Fruit fly (Drosophila melanogaster) whole organism, prepupa: Measurements from ENCODE around the gene JIL-1.

Source experiments
- CG10669 ChIP-seq: fragments of 200-800 bp; sonication (Bioruptor generic); optimal IDR thresholded peaks from 3 replicates; lab custom pipeline; 2018; ENCODE audit warnings: missing biosample characterization, mild to moderate bottlenecking, missing genetic modification characterization, moderate library complexity
- CG16779 ChIP-seq: fragments of 200-800 bp; sonication (Bioruptor generic); optimal IDR thresholded peaks from 3 replicates; lab custom pipeline; 2017; ENCODE audit warnings: missing biosample characterization, mild to moderate bottlenecking, missing genetic modification characterization
- CG6163 ChIP-seq: fragments of 200-800 bp; sonication (Bioruptor generic); IDR thresholded peaks from 3 replicates; pipeline ENCODE4 v1.3.6; 2022; ENCODE audit warnings: missing biosample characterization, missing genetic modification characterization
- CG6276 ChIP-seq: fragments of 200-800 bp; sonication (Bioruptor generic); optimal IDR thresholded peaks from 2 replicates; lab custom pipeline; 2017; ENCODE audit warnings: missing biosample characterization, mild to moderate bottlenecking, missing genetic modification characterization
- CG7368 ChIP-seq: fragments of 200-800 bp; sonication (Bioruptor generic); optimal IDR thresholded peaks from 3 replicates; lab custom pipeline; 2016; ENCODE audit warnings: missing biosample characterization, missing genetic modification characterization
- CG8119 ChIP-seq: fragments of 200-800 bp; sonication (Bioruptor generic); IDR thresholded peaks from 3 replicates; pipeline ENCODE4 v1.3.6; 2022; ENCODE audit warnings: missing biosample characterization, missing genetic modification characterization
- Ets96B ChIP-seq: fragments of 200-800 bp; optimal IDR thresholded peaks from 2 replicates; lab custom pipeline; 2019; ENCODE audit warnings: missing biosample characterization, mild to moderate bottlenecking, missing genetic modification characterization, moderate library complexity
- Gug ChIP-seq: fragments of 200-800 bp; sonication (Bioruptor generic); IDR thresholded peaks from 2 replicates; pipeline ENCODE4 v1.3.6; 2022; ENCODE audit warnings: missing biosample characterization, missing genetic modification characterization
- Sox102F ChIP-seq: fragments of 200-800 bp; sonication (Bioruptor generic); optimal IDR thresholded peaks from 2 replicates; lab custom pipeline; 2016; ENCODE audit warnings: missing biosample characterization, mild to moderate bottlenecking, missing genetic modification characterization
- cyc ChIP-seq: fragments of 200-800 bp; sonication (Bioruptor generic); optimal IDR thresholded peaks from 3 replicates; lab custom pipeline; 2016; ENCODE audit warnings: missing biosample characterization, missing genetic modification characterization
- vri ChIP-seq: fragments of 200-800 bp; sonication (Bioruptor generic); optimal IDR thresholded peaks from 3 replicates; lab custom pipeline; 2016; ENCODE audit warnings: missing biosample characterization, mild to moderate bottlenecking, missing genetic modification characterization

DNA sequence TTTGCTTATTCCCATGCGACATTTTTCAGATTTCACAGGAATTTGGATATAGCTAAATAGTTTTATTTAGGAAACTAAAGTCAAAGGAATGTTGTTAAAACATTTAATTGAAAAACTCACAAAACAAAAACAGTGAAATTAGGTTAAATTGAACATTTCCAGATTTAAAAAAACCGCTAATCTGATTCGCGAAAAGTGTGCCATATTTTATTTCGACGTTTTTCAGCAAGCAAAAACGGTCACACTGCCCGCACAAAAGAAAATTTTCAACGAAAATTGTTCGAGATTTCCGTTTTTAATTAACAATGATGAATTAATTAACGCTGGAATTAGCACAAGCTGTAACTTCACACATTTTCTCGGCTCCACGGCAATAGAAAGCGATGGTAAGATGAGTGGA is 16.5 kb upstream of the JIL-1 start, which contains the start of the genes CG34012 and emei:
- no peak for TF ChIP-seq vri (GFP tag; lab: Kevin White, UChicago)
- no peak for TF ChIP-seq Gug
- no peak for TF ChIP-seq CG7368 (GFP tag; lab: Kevin White, UChicago)
- no peak for TF ChIP-seq CG10669 (GFP tag; lab: Kevin White, UChicago)
- TF ChIP-seq CG6276 (GFP tag; lab: Kevin White, UChicago), result no peak
- TF ChIP-seq CG8119, result no peak
- no peak for TF ChIP-seq cyc (GFP tag; lab: Kevin White, UChicago)
- no peak for TF ChIP-seq CG6163 (GFP tag; lab: Robert Waterston, UW)
- TF ChIP-seq Ets96B (tag; lab: Kevin White, UChicago), result no peak
- no peak for TF ChIP-seq CG16779 (tag; lab: Kevin White, UChicago)
- no peak for TF ChIP-seq Sox102F
